Worm (Caenorhabditis elegans): ENCODE results near the gene T16A1.4.
"Not testable (repeated sequence)": the region's sequence is repeated elsewhere in the genome, so short reads cannot be mapped to it uniquely, and the experiment has no call there.

T16A1.4 gene

ce11 chrII:2063989-2064388 lies 17.4 kb upstream of the T16A1.4 start, which contains the start of gene F07E5.13:
Gene F07E5.13 (minus strand): TSS chrII:2064089.
- TF ChIP-seq pros-1 (tag; optimal IDR thresholded peaks at IDR 0.05): no peak
- no peak for TF ChIP-seq ttx-3 (tag; optimal IDR thresholded peaks at IDR 0.05)
- TF ChIP-seq T23F11.4 (GFP tag; optimal IDR thresholded peaks at IDR 0.05): no peak
- TF ChIP-seq ceh-30 (tag; optimal IDR thresholded peaks at IDR 0.05): no peak
- TF ChIP-seq unc-3 (GFP tag; conservative IDR thresholded peaks at IDR 0.05): no peak
- TF ChIP-seq unc-3 (tag; optimal IDR thresholded peaks at IDR 0.05): no peak
- no peak for TF ChIP-seq ztf-16 (tag; optimal IDR thresholded peaks at IDR 0.05)
- no peak for TF ChIP-seq sox-2 (GFP tag; IDR thresholded peaks at IDR 0.05)
- no peak for TF ChIP-seq ets-4 (tag; optimal IDR thresholded peaks at IDR 0.05)
- TF ChIP-seq hlh-13 (GFP tag; optimal IDR thresholded peaks at IDR 0.05): no peak
- no peak for TF ChIP-seq elt-4 (tag; optimal IDR thresholded peaks at IDR 0.05)

ce11 chrII:2064497-2064896 lies 16.9 kb upstream of the T16A1.4 start, which contains the start of gene fbxb-6:
Gene fbxb-6 (plus strand): TSS chrII:2064797.
- TF ChIP-seq lim-6 (tag; optimal IDR thresholded peaks at IDR 0.05) (no peak), C08G9.2 (tag; optimal IDR thresholded peaks at IDR 0.05) (no peak), fkh-10 (GFP tag; optimal IDR thresholded peaks at IDR 0.05) (no peak), unc-3 (GFP tag; conservative IDR thresholded peaks at IDR 0.05) (no peak), unc-3 (tag; optimal IDR thresholded peaks at IDR 0.05) (no peak), K09A11.1 (tag; optimal IDR thresholded peaks at IDR 0.05; ENCODE audit: insufficient read depth) (no peak), ets-4 (tag; optimal IDR thresholded peaks at IDR 0.05) (no peak), nhr-232 (tag; optimal IDR thresholded peaks at IDR 0.05) (no peak), unc-55 (GFP tag; optimal IDR thresholded peaks at IDR 0.05) (no peak), ceh-2 (tag; optimal IDR thresholded peaks at IDR 0.05) (no peak), T23F11.4 (GFP tag; optimal IDR thresholded peaks at IDR 0.05) (no peak), hlh-15 (tag; optimal IDR thresholded peaks at IDR 0.05) (no peak), ceh-14 (tag; optimal IDR thresholded peaks at IDR 0.05) (no peak), fkh-6 (tag; optimal IDR thresholded peaks at IDR 0.05) (no peak), pax-1 (tag; optimal IDR thresholded peaks at IDR 0.05) (no peak), hlh-8 (tag; optimal IDR thresholded peaks at IDR 0.05) (no peak), nhr-11 (tag; optimal IDR thresholded peaks at IDR 0.05) (no peak), pat-9 (tag; optimal IDR thresholded peaks at IDR 0.05) (no peak), ahr-1 (tag; optimal IDR thresholded peaks at IDR 0.05) (no peak), ceh-22 (tag; optimal IDR thresholded peaks at IDR 0.05) (no peak), odd-2 (tag; optimal IDR thresholded peaks at IDR 0.05) (no peak)

DNA sequence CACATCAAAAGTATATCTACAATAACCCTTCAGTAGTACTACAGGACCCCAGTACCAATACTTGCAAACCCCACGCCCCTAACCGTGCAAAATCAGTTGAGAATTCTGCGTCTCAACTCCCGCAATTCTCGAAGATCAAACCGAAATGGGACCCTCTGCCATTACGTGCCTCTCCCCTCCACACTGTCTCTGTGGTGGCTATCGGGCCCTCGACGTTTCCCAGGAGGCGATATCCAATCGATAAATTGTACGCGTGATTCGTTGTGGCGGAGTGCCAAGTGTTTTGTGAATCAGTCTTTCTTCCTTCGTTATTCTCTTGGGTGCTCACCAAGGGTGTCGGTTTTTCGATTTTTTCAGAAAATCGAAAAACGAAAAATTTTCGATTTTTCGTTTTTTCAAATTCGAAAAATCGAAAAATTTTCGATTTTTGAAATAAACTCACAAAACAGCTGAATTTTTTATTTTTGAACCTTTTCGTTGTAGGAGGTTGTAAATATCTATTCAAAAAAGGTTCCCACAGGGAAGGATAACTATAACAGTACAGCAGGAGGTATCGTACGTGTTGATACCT lies 13.8 kb upstream of the T16A1.4 start, which contains the start of gene F07E5.12:
Gene F07E5.12 (plus strand): TSS at position 521 of the 571 bp plus-strand sequence.
- TF ChIP-seq pha-4, pha-2, pax-1 (tag; optimal IDR thresholded peaks at IDR 0.05): not testable (repeated sequence)

DNA sequence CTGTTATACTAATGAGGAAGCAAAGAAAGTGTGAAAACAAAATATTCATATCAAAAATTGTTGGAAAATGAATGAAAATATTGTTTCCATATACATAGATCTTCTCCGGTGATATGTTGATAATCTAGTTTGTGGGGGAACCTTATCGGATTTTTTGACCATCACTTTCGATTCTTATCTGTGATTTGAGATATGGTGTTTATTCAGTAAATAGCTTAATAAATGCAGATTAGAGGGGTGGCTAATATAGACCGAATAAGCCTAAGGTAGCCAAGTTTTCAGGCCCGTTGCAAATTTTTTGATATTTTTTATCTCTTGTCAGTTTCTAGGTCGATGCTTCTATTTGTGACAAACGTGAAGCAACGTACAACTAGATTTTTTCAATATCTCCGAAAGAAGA lies 9.9 kb upstream of the T16A1.4 start, which contains the start of gene F07E5.7:
Gene F07E5.7 (minus strand): TSS at position 101 of the 400 bp plus-strand sequence.
- TF ChIP-seq sox-4 (tag; optimal IDR thresholded peaks at IDR 0.05): no peak

DNA sequence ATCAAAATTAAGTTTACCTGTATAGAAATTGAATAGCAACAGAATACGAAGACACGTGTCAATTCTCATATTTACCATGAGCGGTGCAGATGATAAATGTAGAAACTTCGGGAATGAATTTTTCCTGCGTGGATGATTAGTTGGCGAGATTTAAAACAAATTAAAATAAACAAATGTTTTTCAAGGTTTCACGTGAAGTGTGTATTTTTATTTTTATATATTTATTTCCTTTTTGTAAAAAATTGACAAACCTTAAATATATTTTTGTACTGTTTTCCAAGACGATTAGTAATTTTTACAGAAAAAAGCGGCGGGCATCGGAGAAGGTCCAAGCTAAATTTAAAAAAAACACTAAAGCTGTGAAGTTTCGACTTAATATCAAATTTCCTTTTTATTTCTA lies 5.8 kb upstream of the T16A1.4 start, which contains the start of gene F07E5.8:
Gene F07E5.8 (minus strand): TSS at position 101 of the 400 bp plus-strand sequence.
- no peak for TF ChIP-seq eyg-1 (tag; optimal IDR thresholded peaks at IDR 0.05)
- TF ChIP-seq gmeb-2 (tag; optimal IDR thresholded peaks at IDR 0.05): no peak
- TF ChIP-seq sdc-2 (tag; optimal IDR thresholded peaks at IDR 0.05): no peak
- TF ChIP-seq unc-86 (tag; optimal IDR thresholded peaks at IDR 0.05): no peak
- TF ChIP-seq ceh-48 (tag; optimal IDR thresholded peaks at IDR 0.05): no peak
- no peak for TF ChIP-seq lin-11 (tag; optimal IDR thresholded peaks at IDR 0.05)
- TF ChIP-seq ceh-14 (tag; optimal IDR thresholded peaks at IDR 0.05): no peak
- no peak for TF ChIP-seq lim-6 (tag; optimal IDR thresholded peaks at IDR 0.05)
- no peak for TF ChIP-seq ceh-2 (tag; optimal IDR thresholded peaks at IDR 0.05)
- TF ChIP-seq ets-4 (tag; optimal IDR thresholded peaks at IDR 0.05): no peak
- no peak for TF ChIP-seq C38D4.7 (GFP tag; optimal IDR thresholded peaks at IDR 0.05)
- TF ChIP-seq ama-1 (optimal IDR thresholded peaks at IDR 0.05): no peak
- no peak for TF ChIP-seq ceh-18 (tag; optimal IDR thresholded peaks at IDR 0.05)
- no peak for TF ChIP-seq ceh-22 (tag; optimal IDR thresholded peaks at IDR 0.05)

All from whole organism, late embryonic.